Worm (Caenorhabditis elegans): ENCODE measurements around the gene F08D12.2.
A peak's percentile ranks its signal among the peaks of the same experiment; 100 is the strongest.

F08D12.2 gene

ce11 chrII:2785787-2786186, 4.3 kb downstream of the F08D12.2 start:
- TF ChIP-seq R02D3.7 (tag; optimal IDR thresholded peaks at IDR 0.05): no peak
- TF ChIP-seq ztf-11 (tag; optimal IDR thresholded peaks at IDR 0.05): no peak
- no peak for TF ChIP-seq sma-3 (GFP tag; optimal IDR thresholded peaks at IDR 0.05)
- no peak for TF ChIP-seq unc-55 (GFP tag; optimal IDR thresholded peaks at IDR 0.05)
- no peak for TF ChIP-seq mab-5 (tag; optimal IDR thresholded peaks at IDR 0.05)
- TF ChIP-seq fos-1 (tag; optimal IDR thresholded peaks at IDR 0.05): no peak
- TF ChIP-seq gmeb-1 (tag; optimal IDR thresholded peaks at IDR 0.05): no peak
- no peak for TF ChIP-seq elt-3 (tag; optimal IDR thresholded peaks at IDR 0.05)
- TF ChIP-seq sem-4 (tag; optimal IDR thresholded peaks at IDR 0.05): no peak
- TF ChIP-seq alr-1 (tag; optimal IDR thresholded peaks at IDR 0.05): no peak
- TF ChIP-seq nhr-129 (tag; optimal IDR thresholded peaks at IDR 0.05): no peak
- no peak for TF ChIP-seq nhr-25 (tag; optimal IDR thresholded peaks at IDR 0.05)

ce11 chrII:2787031-2787512, 5.6 kb downstream of the F08D12.2 start, which contains the start of the genes F08D12.12 and srpa-72:
TSS of gene F08D12.12 (minus strand) at chrII:2787081.
TSS of gene srpa-72 (plus strand) at chrII:2787481.
- TF ChIP-seq mab-5 (tag; optimal IDR thresholded peaks at IDR 0.05) (peak; percentile 7), nhr-10 (tag; optimal IDR thresholded peaks at IDR 0.05) (no peak), lin-11 (tag; optimal IDR thresholded peaks at IDR 0.05) (peak; percentile 0), lin-13 (GFP tag; optimal IDR thresholded peaks at IDR 0.05) (no peak), sma-3 (GFP tag; optimal IDR thresholded peaks at IDR 0.05) (peak; percentile 29), nhr-237 (tag; optimal IDR thresholded peaks at IDR 0.05) (no peak), mdl-1 (tag; optimal IDR thresholded peaks at IDR 0.05) (peak in 1 of 2 experiments; percentile 39), ztf-1 (GFP tag; conservative IDR thresholded peaks at IDR 0.05) (no peak), unc-55 (GFP tag; optimal IDR thresholded peaks at IDR 0.05) (peak; percentile 57), C34F6.9 (tag; optimal IDR thresholded peaks at IDR 0.05) (peak; percentile 33), nhr-12 (tag; optimal IDR thresholded peaks at IDR 0.05) (no peak), nhr-129 (tag; optimal IDR thresholded peaks at IDR 0.05) (peak; percentile 41), sem-4 (tag; optimal IDR thresholded peaks at IDR 0.05) (no peak), ceh-82 (tag; optimal IDR thresholded peaks at IDR 0.05) (no peak), lsy-2 (tag; optimal IDR thresholded peaks at IDR 0.05) (peak; percentile 24 to 60), R02D3.7 (tag; optimal IDR thresholded peaks at IDR 0.05) (no peak), unc-62 (GFP tag; optimal IDR thresholded peaks at IDR 0.05) (no peak), nhr-11 (tag; optimal IDR thresholded peaks at IDR 0.05) (no peak), F13H6.1 (tag; optimal IDR thresholded peaks at IDR 0.05) (peak; percentile 24)

ce11 chrII:2787849-2788248, 6.4 kb downstream of the F08D12.2 start:
- TF ChIP-seq snpc-4 (tag; optimal IDR thresholded peaks at IDR 0.05) (no peak), blmp-1 (tag; optimal IDR thresholded peaks at IDR 0.05; ENCODE audit: insufficient read depth) (no peak), nhr-21 (tag; optimal IDR thresholded peaks at IDR 0.05) (no peak), dmd-4 (tag; optimal IDR thresholded peaks at IDR 0.05) (no peak), R02D3.7 (tag; optimal IDR thresholded peaks at IDR 0.05) (no peak), gmeb-1 (tag; optimal IDR thresholded peaks at IDR 0.05) (no peak), sma-3 (GFP tag; optimal IDR thresholded peaks at IDR 0.05) (no peak), lin-11 (tag; optimal IDR thresholded peaks at IDR 0.05) (no peak), lin-39 (tag; optimal IDR thresholded peaks at IDR 0.05) (no peak), ZK546.5 (tag; optimal IDR thresholded peaks at IDR 0.05) (no peak), nhr-10 (tag; optimal IDR thresholded peaks at IDR 0.05) (no peak), ama-1 (optimal IDR thresholded peaks at IDR 0.05) (no peak), sem-4 (tag; optimal IDR thresholded peaks at IDR 0.05) (no peak)

ce11 chrII:2791693-2792092, 10.2 kb downstream of the F08D12.2 start:
- TF ChIP-seq sma-9 (GFP tag; optimal IDR thresholded peaks at IDR 0.05) (no peak), sma-9 (tag; optimal IDR thresholded peaks at IDR 0.05) (no peak), mbf-1 (tag; optimal IDR thresholded peaks at IDR 0.05) (no peak), peb-1 (tag; optimal IDR thresholded peaks at IDR 0.05) (no peak), nhr-6 (tag; optimal IDR thresholded peaks at IDR 0.05) (no peak), alr-1 (tag; optimal IDR thresholded peaks at IDR 0.05) (no peak), ceh-82 (tag; optimal IDR thresholded peaks at IDR 0.05) (no peak), nhr-23 (tag; optimal IDR thresholded peaks at IDR 0.05) (no peak)

Data from whole organism, L2 larva.